Fruit fly (Drosophila melanogaster): Measurements from ENCODE around the gene CG13983.

Gene CG13983

DNA sequence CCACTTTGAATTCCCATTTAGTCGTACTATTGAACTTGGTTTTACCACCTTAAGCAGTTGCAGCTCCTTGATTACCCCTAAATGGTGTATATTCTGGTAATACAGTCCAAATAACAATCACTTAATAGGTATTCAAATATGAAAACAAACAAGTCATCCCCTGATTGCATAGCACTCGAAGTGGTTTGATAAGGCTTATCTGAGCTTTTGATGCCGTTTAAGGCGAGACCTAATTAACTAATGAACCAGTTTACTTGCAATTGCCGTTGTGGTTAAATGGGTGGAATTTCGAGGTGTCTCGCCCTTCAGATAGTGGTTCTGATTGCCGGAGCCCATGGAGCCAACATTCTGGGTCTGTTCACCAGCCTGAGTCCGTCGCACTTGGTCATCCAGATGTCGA lies 39.5 kb downstream of the CG13983 start, which contains the start of gene Ugt37B1:
Ugt37B1 (plus strand) TSS at position 246 of the 400 bp plus-strand sequence.
- no peak for TF ChIP-seq Aef1 (GFP tag; IDR thresholded peaks at IDR 0.05)
- TF ChIP-seq sens (GFP tag), result peak; percentile 40
- peak; percentile 85 for TF ChIP-seq exex (tag; optimal IDR thresholded peaks at IDR 0.05)
- TF ChIP-seq mirr (GFP tag; optimal IDR thresholded peaks at IDR 0.05), result peak; percentile 53
- TF ChIP-seq Vsx1 (GFP tag; optimal IDR thresholded peaks at IDR 0.05), result peak; percentile 71
- no peak for TF ChIP-seq CG6854 (GFP tag; optimal IDR thresholded peaks at IDR 0.05)
- TF ChIP-seq GATAe (GFP tag; conservative IDR thresholded peaks at IDR 0.05), result peak; percentile 67; the same call in 1 of the 2 replicates
- no peak for TF ChIP-seq dysf (GFP tag; IDR thresholded peaks at IDR 0.05)
- peak; percentile 56 for TF ChIP-seq sd (tag; optimal IDR thresholded peaks at IDR 0.05)
- TF ChIP-seq grn (GFP tag; optimal IDR thresholded peaks at IDR 0.05), result peak; percentile 42
- peak; percentile 56 for TF ChIP-seq CG15514 (GFP tag; optimal IDR thresholded peaks at IDR 0.05)
- TF ChIP-seq CG1792 (GFP tag; optimal IDR thresholded peaks at IDR 0.05), result no peak
- TF ChIP-seq Med (GFP tag), result peak; percentile 53

DNA sequence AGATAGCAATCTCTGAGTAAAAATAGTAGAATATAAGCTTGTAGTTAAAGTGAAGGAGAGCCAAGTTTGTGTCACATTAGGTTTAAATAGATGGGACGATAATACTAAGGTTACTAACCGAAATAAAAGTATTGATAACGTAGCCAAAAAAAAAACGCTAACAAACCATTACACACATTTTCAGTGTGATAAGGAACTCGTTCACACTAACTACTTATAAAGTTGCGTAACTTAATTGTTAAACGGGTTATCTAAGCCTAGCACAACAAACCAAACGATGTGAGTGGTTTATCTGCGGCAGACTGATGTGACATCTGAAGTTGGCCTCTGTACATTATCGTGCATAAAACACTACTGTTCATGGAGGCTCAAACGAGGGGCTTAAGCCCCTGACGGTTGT lies 40.1 kb downstream of the CG13983 start:
- TF ChIP-seq CG43689 (GFP tag; IDR thresholded peaks at IDR 0.05) (no peak), zfh2 (GFP tag; optimal IDR thresholded peaks at IDR 0.05) (no peak), GATAe (GFP tag; conservative IDR thresholded peaks at IDR 0.05) (peak; percentile 25; the same call in 1 of the 2 replicates), exex (tag; optimal IDR thresholded peaks at IDR 0.05) (peak; percentile 76), Pdp1 (GFP tag; optimal IDR thresholded peaks at IDR 0.05) (peak in 1 of 2 experiments; percentile 91), Fer3 (tag; optimal IDR thresholded peaks at IDR 0.05) (no peak), tna (GFP tag; IDR thresholded peaks at IDR 0.05; ENCODE audit: partially characterized antibody) (no peak), gsb (GFP tag; IDR thresholded peaks at IDR 0.05) (no peak), grn (GFP tag; optimal IDR thresholded peaks at IDR 0.05) (peak; percentile 56), lola (GFP tag; optimal IDR thresholded peaks at IDR 0.05) (no peak), CG6854 (GFP tag; optimal IDR thresholded peaks at IDR 0.05) (no peak), ash1 (GFP tag; optimal IDR thresholded peaks at IDR 0.05) (no peak), bowl (GFP tag; IDR thresholded peaks at IDR 0.05) (no peak), B-H2 (GFP tag; optimal IDR thresholded peaks at IDR 0.05) (no peak)

DNA sequence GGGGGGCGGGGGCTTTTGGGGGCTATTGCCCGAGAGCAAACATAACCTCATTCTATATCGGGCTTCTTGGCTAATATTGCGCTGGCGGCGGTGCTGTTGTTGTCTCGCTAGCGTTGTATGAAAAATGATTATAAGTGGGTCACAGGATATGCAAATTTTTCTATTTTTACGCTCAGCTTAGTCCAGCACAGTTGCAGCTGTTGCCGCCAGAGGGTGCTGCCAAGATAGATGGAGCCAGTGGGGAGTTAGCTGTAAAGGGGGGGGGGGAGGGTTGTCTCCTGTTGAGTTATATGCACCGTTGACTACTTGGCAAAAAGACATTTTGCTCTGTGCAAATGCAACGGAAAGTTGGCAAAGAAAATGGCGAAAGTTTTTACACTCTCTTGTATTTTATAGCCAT lies 43.3 kb downstream of the CG13983 start:
- no peak for TF ChIP-seq CG6813 (GFP tag; optimal IDR thresholded peaks at IDR 0.05)
- TF ChIP-seq crol (GFP tag; IDR thresholded peaks at IDR 0.05), result 0 out of 2 replicates have a peak, but pooled peaks have one; percentile 11
- peak; percentile 83 for TF ChIP-seq CTCF (GFP tag; optimal IDR thresholded peaks at IDR 0.05)

DNA sequence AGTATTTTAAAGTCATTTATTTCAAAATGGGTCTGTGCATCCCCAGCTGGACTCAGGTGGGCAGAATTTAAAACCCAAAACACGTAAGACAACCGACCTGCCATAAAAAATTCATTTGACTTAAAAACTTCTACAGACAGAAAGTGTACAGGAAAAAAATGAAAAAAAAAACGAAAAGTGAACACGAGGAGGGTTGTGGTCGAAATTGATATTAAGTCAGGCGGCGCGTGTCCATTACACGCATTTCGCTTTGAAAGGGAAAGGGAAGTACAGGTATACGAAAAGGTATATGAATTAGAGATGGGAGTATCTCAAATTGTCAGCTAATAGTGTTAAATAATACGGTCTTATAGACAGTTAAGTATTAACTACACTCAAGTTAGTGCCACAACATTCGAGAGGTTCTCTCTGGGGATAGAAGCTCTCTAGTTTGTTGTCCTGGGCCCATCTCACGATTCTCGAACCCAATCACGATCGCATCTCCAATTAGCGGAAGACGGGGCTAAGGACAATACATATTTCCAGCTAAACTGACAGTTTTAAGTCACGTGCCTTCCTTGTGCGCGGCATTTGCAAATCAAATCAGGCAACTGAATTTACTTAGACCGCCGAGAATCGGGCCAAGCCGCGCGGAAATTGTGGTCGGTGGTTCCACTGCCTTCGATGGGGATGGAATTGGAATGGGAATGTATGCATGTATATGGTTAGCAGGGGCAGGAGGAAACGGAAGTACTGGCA lies 45.5 kb downstream of the CG13983 start:
- TF ChIP-seq CG6689 (GFP tag; IDR thresholded peaks at IDR 0.05) (peak; percentile 24; the same call in 1 of the 2 replicates), CkIIα-i1 (GFP tag; IDR thresholded peaks at IDR 0.05) (no peak), Sry-δ (GFP tag; optimal IDR thresholded peaks at IDR 0.05) (peak; percentile 14), sqz (GFP tag; optimal IDR thresholded peaks at IDR 0.05) (peak; percentile 54), CG34422 (GFP tag; IDR thresholded peaks at IDR 0.05) (no peak), HmgZ (tag; optimal IDR thresholded peaks at IDR 0.05) (no peak), Med (GFP tag) (peak; percentile 55), ERR (GFP tag; optimal IDR thresholded peaks at IDR 0.05) (no peak), Chrac-16 (GFP tag; optimal IDR thresholded peaks at IDR 0.05) (no peak), CG1603 (tag; optimal IDR thresholded peaks at IDR 0.05) (peak; percentile 9), CG14050 (GFP tag; IDR thresholded peaks at IDR 0.05) (no peak), kni (GFP tag; optimal IDR thresholded peaks at IDR 0.05) (peak; percentile 66), dmrt11E (tag; optimal IDR thresholded peaks at IDR 0.05) (peak; percentile 7), Blimp-1 (GFP tag; optimal IDR thresholded peaks at IDR 0.05) (peak; percentile 74), nmo (GFP tag; optimal IDR thresholded peaks at IDR 0.05) (no peak), BEAF-32 (GFP tag; optimal IDR thresholded peaks at IDR 0.05) (peak; percentile 29), ken (GFP tag; IDR thresholded peaks at IDR 0.05) (no peak), lola (GFP tag; optimal IDR thresholded peaks at IDR 0.05) (peak in 1 of 3 experiments; percentile 5), disco-r (GFP tag; optimal IDR thresholded peaks at IDR 0.05) (no peak), sens (GFP tag) (peak; percentile 64)

All from whole organism, embryonic.